Fruit fly (Drosophila melanogaster) S2 (cell line): ENCODE results near the gene Cox11.

ENCODE experiments used
- CG8478 ChIP-seq: fragments of >200 bp; optimal IDR thresholded peaks from 2 replicates; lab custom pipeline; 2018
- CTCF ChIP-seq, 2 experiments: fragments of >200 bp; optimal IDR thresholded peaks; 2 replicates each; lab custom pipeline; 2018

DNA sequence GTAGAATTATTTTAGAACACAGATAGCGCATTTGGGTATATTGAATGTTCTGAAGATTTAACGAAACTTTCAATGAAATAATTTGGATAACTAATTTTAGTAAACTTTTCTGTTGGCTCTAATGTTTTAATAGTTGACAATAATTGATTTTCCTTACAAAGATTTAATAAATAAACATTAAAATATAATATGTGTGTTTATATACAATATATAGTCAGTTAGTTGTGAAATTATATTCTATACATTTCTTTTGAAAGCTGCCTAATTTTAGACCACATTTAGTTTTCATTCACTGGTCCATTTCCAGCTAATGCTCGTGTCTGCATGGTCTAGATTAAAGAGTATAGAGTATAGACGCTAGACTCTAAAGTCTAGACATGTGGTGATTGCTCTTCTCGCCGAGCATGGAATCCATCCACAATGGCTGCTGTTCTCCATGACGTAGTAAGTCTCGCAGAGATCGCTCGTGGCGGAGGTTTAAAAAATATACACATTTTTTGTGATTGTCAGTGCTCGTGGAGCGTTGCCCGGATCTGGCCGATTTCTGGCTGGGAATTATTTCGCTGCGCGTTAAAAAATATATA, 32.1 kb downstream of the Cox11 start, which contains the start of gene GluRIIB:
- TF ChIP-seq CG8478 (no peak), CTCF (optimal IDR thresholded peaks at IDR 0.05; lab: Kevin White, UChicago) (no peak)
